Fruit fly (Drosophila melanogaster): Measurements from ENCODE around the gene Cyp4s3.

DNA sequence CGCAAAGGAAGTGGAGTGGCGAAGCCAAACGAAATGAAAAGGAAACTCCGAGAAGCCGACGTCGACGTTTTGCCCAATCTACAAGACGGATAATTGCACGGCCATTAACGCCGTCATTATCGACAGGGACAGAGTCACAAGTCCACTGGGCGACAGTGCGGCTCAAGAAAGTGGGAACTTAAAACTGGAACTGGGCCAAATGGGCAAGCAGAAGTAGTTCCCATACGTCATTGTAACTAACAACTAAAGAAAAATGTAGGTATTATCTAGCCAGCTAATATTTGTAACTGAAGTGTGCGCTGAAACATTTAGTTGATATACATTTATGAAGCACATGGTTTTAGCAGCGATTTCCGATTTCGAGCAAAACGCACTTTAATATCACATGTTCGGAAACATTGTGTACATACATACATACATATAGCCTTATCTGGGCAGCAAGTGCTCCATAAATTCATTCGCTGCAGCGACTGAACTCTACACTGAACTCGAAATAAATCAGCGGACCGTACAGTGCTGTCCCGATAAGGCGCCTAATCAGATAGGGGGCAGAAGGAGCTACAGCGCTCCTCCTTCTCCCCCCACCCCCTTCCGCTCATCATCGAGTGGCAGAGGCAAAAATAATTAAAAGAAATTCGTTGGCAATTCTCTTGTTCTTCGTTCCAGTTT, 45.4 kb downstream of the Cyp4s3 start:
- no peak for TF ChIP-seq CG14441 (GFP tag; IDR thresholded peaks at IDR 0.05)
- no peak for TF ChIP-seq CG9437 (GFP tag; optimal IDR thresholded peaks at IDR 0.05)
- no peak for TF ChIP-seq pum (GFP tag; optimal IDR thresholded peaks at IDR 0.05)
- no peak for TF ChIP-seq CG12219 (GFP tag; optimal IDR thresholded peaks at IDR 0.05)
- TF ChIP-seq CG10366 (GFP tag; IDR thresholded peaks at IDR 0.05), result no peak
- TF ChIP-seq pan (optimal IDR thresholded peaks at IDR 0.05), result no peak
- TF ChIP-seq pan (GFP tag; optimal IDR thresholded peaks at IDR 0.05 in 1 of 2, IDR thresholded peaks at IDR 0.05 in 1 of 2), result no peak
- TF ChIP-seq CG1603 (tag; optimal IDR thresholded peaks at IDR 0.05), result no peak
- no peak for TF ChIP-seq CG30431 (GFP tag; optimal IDR thresholded peaks at IDR 0.05)
- TF ChIP-seq E2f1 (GFP tag; IDR thresholded peaks at IDR 0.05), result no peak
- TF ChIP-seq zen (tag; optimal IDR thresholded peaks at IDR 0.05), result no peak
- TF ChIP-seq CG33213 (GFP tag; optimal IDR thresholded peaks at IDR 0.05), result no peak

All from whole organism, embryonic.